Fruit fly (Drosophila melanogaster) whole organism, adult: ENCODE results near the gene CG14088.

Experiments
- CG1620 ChIP-seq: fragments of 200-800 bp; sonication (Bioruptor generic); optimal IDR thresholded peaks from 2 replicates; lab custom pipeline; 2016; ENCODE audit warnings: missing biosample characterization, missing genetic modification characterization
- CG33017 ChIP-seq: fragments of 200-800 bp; sonication (Bioruptor generic); optimal IDR thresholded peaks from 2 replicates; lab custom pipeline; 2018; ENCODE audit warnings: missing biosample characterization, mild to moderate bottlenecking, missing genetic modification characterization, moderate library complexity
- CG7101 ChIP-seq: fragments of 200-800 bp; sonication (Bioruptor generic); optimal IDR thresholded peaks from 2 replicates; lab custom pipeline; 2018; ENCODE audit warnings: missing biosample characterization, mild to moderate bottlenecking, missing genetic modification characterization, moderate library complexity
- cic ChIP-seq: fragments of 200-800 bp; sonication (Bioruptor generic); optimal IDR thresholded peaks from 2 replicates; lab custom pipeline; 2017; ENCODE audit warnings: missing biosample characterization, mild to moderate bottlenecking, missing genetic modification characterization, moderate library complexity
- cnc ChIP-seq, 2 experiments: fragments of >200 bp; optimal IDR thresholded peaks; 2 replicates each; lab custom pipeline; 2017
- kay ChIP-seq: fragments of 200-800 bp; sonication (Bioruptor generic); peaks from one replicate; lab custom pipeline; 2016; ENCODE audit warnings: missing biosample characterization, missing genetic modification characterization, borderline replicate concordance
- ovo ChIP-seq: fragments of 200-800 bp; sonication (Bioruptor generic); optimal IDR thresholded peaks from 2 replicates; lab custom pipeline; 2016; ENCODE audit warnings: missing biosample characterization, missing genetic modification characterization
- toe ChIP-seq: fragments of 200-800 bp; sonication (Bioruptor generic); optimal IDR thresholded peaks from 2 replicates; lab custom pipeline; 2016; ENCODE audit warnings: missing biosample characterization, missing genetic modification characterization

dm6 chr3L:19234922-19235702, 35.3 kb downstream of the CG14088 start, which contains the start of gene fz2:
- TF ChIP-seq cnc (optimal IDR thresholded peaks at IDR 0.05; lab: Kevin White, UChicago) (no peak), toe (GFP tag; lab: Kevin White, UChicago) (no peak), ovo (GFP tag; lab: Kevin White, UChicago) (no peak), cic (GFP tag; lab: Kevin White, UChicago) (peak; percentile 13), CG1620 (no peak), CG33017 (tag; lab: Kevin White, UChicago) (no peak), CG7101 (tag; lab: Kevin White, UChicago) (no peak), kay (peak; percentile 91)
